Fruit fly (Drosophila melanogaster) whole organism, prepupa: ENCODE measurements around the gene CG18180.

Source experiments
- Blimp-1 ChIP-seq: fragments of 200-800 bp; sonication (Bioruptor generic); optimal IDR thresholded peaks from 3 replicates; lab custom pipeline; 2017; ENCODE audit warnings: missing biosample characterization, missing genetic modification characterization, mild to moderate bottlenecking, moderate library complexity, missing genetic modification reagents
- CG10631 ChIP-seq: fragments of 200-800 bp; sonication (Bioruptor generic); optimal IDR thresholded peaks from 2 replicates; lab custom pipeline; 2016; ENCODE audit warnings: missing biosample characterization, missing genetic modification characterization
- CG10669 ChIP-seq: fragments of 200-800 bp; sonication (Bioruptor generic); optimal IDR thresholded peaks from 3 replicates; lab custom pipeline; 2018; ENCODE audit warnings: missing biosample characterization, mild to moderate bottlenecking, missing genetic modification characterization, moderate library complexity
- CG11294 ChIP-seq: fragments of 200-800 bp; sonication (Bioruptor generic); IDR thresholded peaks from 2 replicates; pipeline ENCODE4 v1.3.6; 2022; ENCODE audit warnings: missing biosample characterization, missing genetic modification characterization
- CG15336 ChIP-seq: fragments of 200-800 bp; sonication (Bioruptor generic); IDR thresholded peaks from 2 replicates; pipeline ENCODE4 v1.3.6; 2022; ENCODE audit warnings: missing biosample characterization, missing genetic modification characterization
- CG1621 ChIP-seq: fragments of 200-800 bp; sonication (Bioruptor generic); optimal IDR thresholded peaks from 3 replicates; lab custom pipeline; 2018; ENCODE audit warnings: missing biosample characterization, mild to moderate bottlenecking, missing genetic modification characterization
- CG16779 ChIP-seq: fragments of 200-800 bp; sonication (Bioruptor generic); optimal IDR thresholded peaks from 3 replicates; lab custom pipeline; 2017; ENCODE audit warnings: missing biosample characterization, mild to moderate bottlenecking, missing genetic modification characterization
- CG3032 ChIP-seq: fragments of 200-800 bp; optimal IDR thresholded peaks from 2 replicates; lab custom pipeline; 2019; ENCODE audit warnings: missing biosample characterization, mild to moderate bottlenecking, missing genetic modification characterization, moderate library complexity
- CG31627 ChIP-seq: fragments of 200-800 bp; sonication (Bioruptor generic); optimal IDR thresholded peaks from 3 replicates; lab custom pipeline; 2016; ENCODE audit warnings: missing biosample characterization, missing genetic modification characterization
- CG32006 ChIP-seq: fragments of 200-800 bp; sonication (Bioruptor generic); optimal IDR thresholded peaks from 3 replicates; lab custom pipeline; 2017; ENCODE audit warnings: missing biosample characterization, mild to moderate bottlenecking, missing genetic modification characterization
- CG34406 ChIP-seq: fragments of 200-800 bp; sonication (Bioruptor generic); optimal IDR thresholded peaks from 3 replicates; lab custom pipeline; 2016; ENCODE audit warnings: missing biosample characterization, missing genetic modification characterization
- CG3919 ChIP-seq: fragments of 200-800 bp; sonication (Bioruptor generic); optimal IDR thresholded peaks from 3 replicates; lab custom pipeline; 2016; ENCODE audit warnings: missing biosample characterization, missing genetic modification characterization
- CG6163 ChIP-seq: fragments of 200-800 bp; sonication (Bioruptor generic); IDR thresholded peaks from 3 replicates; pipeline ENCODE4 v1.3.6; 2022; ENCODE audit warnings: missing biosample characterization, missing genetic modification characterization
- CG6276 ChIP-seq: fragments of 200-800 bp; sonication (Bioruptor generic); optimal IDR thresholded peaks from 2 replicates; lab custom pipeline; 2017; ENCODE audit warnings: missing biosample characterization, mild to moderate bottlenecking, missing genetic modification characterization
- CG6792 ChIP-seq: fragments of 200-800 bp; sonication (Bioruptor generic); optimal IDR thresholded peaks from 3 replicates; lab custom pipeline; 2016; ENCODE audit warnings: missing biosample characterization, missing genetic modification characterization
- CG6808 ChIP-seq: fragments of 200-800 bp; sonication (Bioruptor generic); optimal IDR thresholded peaks from 3 replicates; lab custom pipeline; 2017; ENCODE audit warnings: missing biosample characterization, missing genetic modification characterization, mild to moderate bottlenecking, moderate library complexity, missing genetic modification reagents
- CG6854 ChIP-seq: fragments of 200-800 bp; sonication (Bioruptor generic); optimal IDR thresholded peaks from 2 replicates; lab custom pipeline; 2017; ENCODE audit warnings: missing biosample characterization, mild to moderate bottlenecking, missing genetic modification characterization
- CG8119 ChIP-seq: fragments of 200-800 bp; sonication (Bioruptor generic); IDR thresholded peaks from 3 replicates; pipeline ENCODE4 v1.3.6; 2022; ENCODE audit warnings: missing biosample characterization, missing genetic modification characterization
- CG8319 ChIP-seq: fragments of 200-800 bp; sonication (Bioruptor generic); optimal IDR thresholded peaks from 3 replicates; lab custom pipeline; 2016; ENCODE audit warnings: missing biosample characterization, missing genetic modification characterization
- CG8632 ChIP-seq: fragments of 200-800 bp; sonication (Bioruptor generic); optimal IDR thresholded peaks from 3 replicates; lab custom pipeline; 2016; ENCODE audit warnings: missing biosample characterization, missing genetic modification characterization
- CG9139 ChIP-seq: fragments of 200-800 bp; sonication (Bioruptor generic); optimal IDR thresholded peaks from 3 replicates; lab custom pipeline; 2017; ENCODE audit warnings: missing biosample characterization, mild to moderate bottlenecking, missing genetic modification characterization
- Eip75B ChIP-seq: fragments of 200-800 bp; sonication (Bioruptor generic); optimal IDR thresholded peaks from 3 replicates; lab custom pipeline; 2016; ENCODE audit warnings: missing biosample characterization, missing genetic modification characterization
- Ets21C ChIP-seq: fragments of 200-800 bp; sonication (Bioruptor generic); optimal IDR thresholded peaks from 3 replicates; lab custom pipeline; 2016; ENCODE audit warnings: missing biosample characterization, missing genetic modification characterization
- Ets96B ChIP-seq: fragments of 200-800 bp; optimal IDR thresholded peaks from 2 replicates; lab custom pipeline; 2019; ENCODE audit warnings: missing biosample characterization, mild to moderate bottlenecking, missing genetic modification characterization, moderate library complexity
- Gug ChIP-seq: fragments of 200-800 bp; sonication (Bioruptor generic); IDR thresholded peaks from 2 replicates; pipeline ENCODE4 v1.3.6; 2022; ENCODE audit warnings: missing biosample characterization, missing genetic modification characterization
- Hr38 ChIP-seq: sonication (Bioruptor generic); optimal IDR thresholded peaks from 2 replicates; lab custom pipeline; 2016; ENCODE audit warnings: missing biosample characterization, missing genetic modification characterization
- Hr39 ChIP-seq: fragments of 200-800 bp; sonication (Bioruptor generic); optimal IDR thresholded peaks from 2 replicates; lab custom pipeline; 2016; ENCODE audit warnings: missing biosample characterization, missing genetic modification characterization
- Hr4 ChIP-seq: fragments of 200-800 bp; sonication (Bioruptor generic); optimal IDR thresholded peaks from 3 replicates; lab custom pipeline; 2016; ENCODE audit warnings: missing biosample characterization, missing genetic modification characterization
- Lpt ChIP-seq: fragments of 200-800 bp; sonication (Bioruptor generic); optimal IDR thresholded peaks from 3 replicates; lab custom pipeline; 2016; ENCODE audit warnings: missing biosample characterization, missing genetic modification characterization
- Met ChIP-seq: fragments of 200-800 bp; sonication (Bioruptor generic); optimal IDR thresholded peaks from 3 replicates; lab custom pipeline; 2016; ENCODE audit warnings: missing biosample characterization, missing genetic modification characterization
- OdsH ChIP-seq: fragments of 200-800 bp; sonication (Bioruptor generic); optimal IDR thresholded peaks from 3 replicates; lab custom pipeline; 2016; ENCODE audit warnings: missing biosample characterization, missing genetic modification characterization
- Smox ChIP-seq: fragments of 200-800 bp; sonication (Bioruptor generic); optimal IDR thresholded peaks from 3 replicates; lab custom pipeline; 2016; ENCODE audit warnings: missing biosample characterization, missing genetic modification characterization
- Sox102F ChIP-seq: fragments of 200-800 bp; sonication (Bioruptor generic); optimal IDR thresholded peaks from 2 replicates; lab custom pipeline; 2016; ENCODE audit warnings: missing biosample characterization, mild to moderate bottlenecking, missing genetic modification characterization
- Sox14 ChIP-seq: fragments of 200-800 bp; sonication (Bioruptor generic); optimal IDR thresholded peaks from 3 replicates; lab custom pipeline; 2016; ENCODE audit warnings: missing biosample characterization, missing genetic modification characterization
- achi ChIP-seq: fragments of 200-800 bp; sonication (Bioruptor generic); optimal IDR thresholded peaks from 3 replicates; lab custom pipeline; 2016; ENCODE audit warnings: missing biosample characterization, missing genetic modification characterization
- acj6 ChIP-seq: fragments of 200-800 bp; sonication (Bioruptor generic); optimal IDR thresholded peaks from 3 replicates; lab custom pipeline; 2016; ENCODE audit warnings: missing biosample characterization, missing genetic modification characterization
- cyc ChIP-seq: fragments of 200-800 bp; sonication (Bioruptor generic); optimal IDR thresholded peaks from 3 replicates; lab custom pipeline; 2016; ENCODE audit warnings: missing biosample characterization, missing genetic modification characterization
- dac ChIP-seq: fragments of 200-800 bp; sonication (Bioruptor generic); optimal IDR thresholded peaks from 2 replicates; lab custom pipeline; 2017; ENCODE audit warnings: missing biosample characterization, mild to moderate bottlenecking, missing genetic modification characterization
- dsx ChIP-seq: fragments of 200-800 bp; optimal IDR thresholded peaks from 3 replicates; lab custom pipeline; 2019; ENCODE audit warnings: missing biosample characterization, mild to moderate bottlenecking, missing genetic modification characterization, moderate library complexity; ENCODE audit not compliant: poor library complexity, severe bottlenecking
- eg ChIP-seq: fragments of 200-800 bp; sonication (Bioruptor generic); IDR thresholded peaks from 3 replicates; pipeline ENCODE4 v1.3.6; 2022; ENCODE audit warnings: missing biosample characterization, missing genetic modification characterization
- esn ChIP-seq: fragments of 200-800 bp; sonication (Bioruptor generic); optimal IDR thresholded peaks from 2 replicates; lab custom pipeline; 2016; ENCODE audit warnings: missing biosample characterization, mild to moderate bottlenecking, missing genetic modification characterization, moderate library complexity
- fd59A ChIP-seq: fragments of 200-800 bp; sonication (Bioruptor generic); optimal IDR thresholded peaks from 2 replicates; lab custom pipeline; 2017; ENCODE audit warnings: missing biosample characterization, mild to moderate bottlenecking, missing genetic modification characterization, missing genetic modification reagents
- fd85E ChIP-seq: fragments of 200-800 bp; sonication (Bioruptor generic); optimal IDR thresholded peaks from 3 replicates; lab custom pipeline; 2016; ENCODE audit warnings: missing biosample characterization, missing genetic modification characterization
- fkh ChIP-seq: fragments of 200-800 bp; sonication (Bioruptor generic); optimal IDR thresholded peaks from 3 replicates; lab custom pipeline; 2017; ENCODE audit warnings: missing biosample characterization, mild to moderate bottlenecking, missing genetic modification characterization, moderate library complexity
- lz ChIP-seq: fragments of 200-800 bp; sonication (Bioruptor generic); optimal IDR thresholded peaks from 3 replicates; lab custom pipeline; 2016; ENCODE audit warnings: missing biosample characterization, missing genetic modification characterization
- net ChIP-seq: fragments of 200-800 bp; sonication (Bioruptor generic); optimal IDR thresholded peaks from 3 replicates; lab custom pipeline; 2016; ENCODE audit warnings: missing biosample characterization, missing genetic modification characterization
- salr ChIP-seq, 2 experiments: fragments of 200-800 bp; sonication (Bioruptor generic); optimal IDR thresholded peaks; 3 replicates each; lab custom pipeline; 2016 to 2018; ENCODE audit warnings: missing biosample characterization in 2 of 2, missing genetic modification characterization in 2 of 2, mild to moderate bottlenecking in 1 of 2
- spab ChIP-seq: fragments of 200-800 bp; sonication (Bioruptor generic); optimal IDR thresholded peaks from 2 replicates; lab custom pipeline; 2017; ENCODE audit warnings: missing biosample characterization, mild to moderate bottlenecking, missing genetic modification characterization, missing genetic modification reagents
- svp ChIP-seq: fragments of 200-800 bp; sonication (Bioruptor generic); peaks from one replicate; lab custom pipeline; 2016; ENCODE audit warnings: missing biosample characterization, missing genetic modification characterization
- topi ChIP-seq: fragments of 200-800 bp; sonication (Bioruptor generic); optimal IDR thresholded peaks from 3 replicates; lab custom pipeline; 2016; ENCODE audit warnings: missing biosample characterization, missing genetic modification characterization
- vri ChIP-seq: fragments of 200-800 bp; sonication (Bioruptor generic); optimal IDR thresholded peaks from 3 replicates; lab custom pipeline; 2016; ENCODE audit warnings: missing biosample characterization, mild to moderate bottlenecking, missing genetic modification characterization

Gene CG18180

DNA sequence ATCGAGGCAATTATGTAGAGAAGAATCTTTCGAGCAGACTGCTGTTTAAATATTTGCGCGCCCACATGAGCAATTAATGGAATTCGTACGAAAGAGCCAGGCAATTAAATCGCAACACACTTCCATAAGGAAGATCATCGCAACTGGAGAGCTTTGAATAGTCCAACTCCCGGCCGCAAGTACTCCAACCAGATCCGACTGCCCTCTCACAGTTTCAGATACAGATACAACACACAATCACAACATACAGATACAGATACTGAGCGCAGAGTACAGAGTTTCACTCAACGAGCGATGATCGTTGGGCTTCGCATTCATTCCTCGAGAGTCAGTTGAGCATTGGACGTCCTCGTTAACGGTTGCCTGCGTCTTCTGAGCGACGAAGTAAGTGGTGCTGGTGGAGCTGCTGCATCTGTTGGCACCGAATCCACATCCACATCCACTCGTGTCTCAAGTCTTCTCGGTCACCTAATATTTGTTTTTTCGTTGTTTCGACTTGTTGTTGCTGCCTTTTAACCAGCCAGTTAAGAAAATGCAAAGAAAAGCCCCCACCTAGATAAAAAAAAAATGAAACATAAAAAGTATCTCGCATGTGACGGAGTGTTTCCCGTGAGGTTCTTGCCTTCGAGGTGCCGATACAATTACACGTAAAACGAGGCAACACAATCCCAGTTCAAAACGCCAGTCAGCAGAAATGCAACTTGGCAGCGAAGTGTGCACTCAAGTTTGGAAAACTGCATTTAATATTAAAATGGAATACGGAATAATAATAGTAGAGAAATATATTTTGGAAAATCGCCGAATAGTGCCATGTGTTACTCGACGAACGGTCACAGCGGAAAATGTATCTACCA lies 26.0 kb upstream of the CG18180 start, which contains the start of gene LanB2:
Gene LanB2 (plus strand): TSS at position 326 of the 854 bp plus-strand sequence.
- TF ChIP-seq fd85E (GFP tag; lab: Kevin White, UChicago) (peak; percentile 25), CG6792 (GFP tag; lab: Kevin White, UChicago) (peak; percentile 12), Smox (no peak), CG31627 (no peak), Ets96B (peak; percentile 10), CG15336 (GFP tag; lab: Robert Waterston, UW) (peak; percentile 30; the same call in 1 of the 2 replicates), fd59A (GFP tag; lab: Kevin White, UChicago) (no peak), Blimp-1 (GFP tag; lab: Kevin White, UChicago) (peak; percentile 52), CG8632 (GFP tag; lab: Kevin White, UChicago) (no peak), CG3032 (tag; lab: Kevin White, UChicago) (no peak), CG6163 (GFP tag; lab: Robert Waterston, UW) (peak; percentile 56; the same call in 2 of the 3 replicates), Met (no peak), Ets21C (GFP tag; lab: Kevin White, UChicago) (no peak), dsx (GFP tag; lab: Kevin White, UChicago) (peak; percentile 97), net (GFP tag; lab: Kevin White, UChicago) (peak; percentile 12), topi (GFP tag; lab: Kevin White, UChicago) (no peak), CG6276 (no peak), CG9139 (GFP tag; lab: Kevin White, UChicago) (peak; percentile 27), Lpt (GFP tag; lab: Kevin White, UChicago) (no peak), esn (peak; percentile 8), Sox102F (no peak), lz (GFP tag; lab: Kevin White, UChicago) (no peak), Hr38 (no peak), fkh (GFP tag; lab: Kevin White, UChicago) (peak; percentile 80), CG11294 (no peak), acj6 (no peak), CG1621 (tag; lab: Kevin White, UChicago) (peak; percentile 39), Sox14 (GFP tag; lab: Kevin White, UChicago) (no peak), OdsH (GFP tag; lab: Kevin White, UChicago) (no peak), CG34406 (GFP tag; lab: Kevin White, UChicago) (peak; percentile 6), spab (GFP tag; lab: Kevin White, UChicago) (no peak), Hr4 (GFP tag; lab: Kevin White, UChicago) (no peak), eg (GFP tag; lab: Robert Waterston, UW) (peak; percentile 51; the same call in 1 of the 3 replicates), CG16779 (tag; lab: Kevin White, UChicago) (peak; percentile 30), svp (GFP tag; lab: Kevin White, UChicago) (peak; percentile 82), CG8119 (GFP tag; lab: Robert Waterston, UW) (peak; percentile 59; the same call in 2 of the 3 replicates), CG6854 (GFP tag; lab: Kevin White, UChicago) (no peak), Gug (GFP tag; lab: Robert Waterston, UW) (no peak), salr (GFP tag; optimal IDR thresholded peaks at IDR 0.05; lab: Kevin White, UChicago) (no peak), CG6808 (GFP tag; lab: Kevin White, UChicago) (peak; percentile 24), cyc (no peak), CG10631 (GFP tag; lab: Kevin White, UChicago) (no peak), dac (GFP tag; lab: Kevin White, UChicago) (no peak), CG8319 (no peak), Eip75B (GFP tag; lab: Kevin White, UChicago) (no peak), CG3919 (GFP tag; lab: Kevin White, UChicago) (no peak), Hr39 (no peak), achi (GFP tag; lab: Kevin White, UChicago) (no peak), CG10669 (no peak), CG32006 (GFP tag; lab: Kevin White, UChicago) (no peak), vri (GFP tag; lab: Kevin White, UChicago) (peak; percentile 15)
